Fruit fly (Drosophila melanogaster) whole organism, wandering third instar larva: ENCODE measurements around the gene Naxd.

Experiments
- Dfd ChIP-seq: fragments of >200 bp; optimal IDR thresholded peaks from 2 replicates; lab custom pipeline; 2017; ENCODE audit warnings: missing biosample characterization, missing genetic modification characterization
- Hr83 ChIP-seq: fragments of 200-300 bp; sonication (Bioruptor generic); optimal IDR thresholded peaks from 2 replicates; lab custom pipeline; 2016; ENCODE audit warnings: missing biosample characterization, mild to moderate bottlenecking, missing genetic modification characterization, moderate library complexity; ENCODE audit not compliant: poor library complexity, severe bottlenecking
- sv ChIP-seq: fragments of 200-800 bp; sonication (Bioruptor generic); optimal IDR thresholded peaks from 3 replicates; lab custom pipeline; 2016; ENCODE audit warnings: missing biosample characterization, missing genetic modification characterization

DNA sequence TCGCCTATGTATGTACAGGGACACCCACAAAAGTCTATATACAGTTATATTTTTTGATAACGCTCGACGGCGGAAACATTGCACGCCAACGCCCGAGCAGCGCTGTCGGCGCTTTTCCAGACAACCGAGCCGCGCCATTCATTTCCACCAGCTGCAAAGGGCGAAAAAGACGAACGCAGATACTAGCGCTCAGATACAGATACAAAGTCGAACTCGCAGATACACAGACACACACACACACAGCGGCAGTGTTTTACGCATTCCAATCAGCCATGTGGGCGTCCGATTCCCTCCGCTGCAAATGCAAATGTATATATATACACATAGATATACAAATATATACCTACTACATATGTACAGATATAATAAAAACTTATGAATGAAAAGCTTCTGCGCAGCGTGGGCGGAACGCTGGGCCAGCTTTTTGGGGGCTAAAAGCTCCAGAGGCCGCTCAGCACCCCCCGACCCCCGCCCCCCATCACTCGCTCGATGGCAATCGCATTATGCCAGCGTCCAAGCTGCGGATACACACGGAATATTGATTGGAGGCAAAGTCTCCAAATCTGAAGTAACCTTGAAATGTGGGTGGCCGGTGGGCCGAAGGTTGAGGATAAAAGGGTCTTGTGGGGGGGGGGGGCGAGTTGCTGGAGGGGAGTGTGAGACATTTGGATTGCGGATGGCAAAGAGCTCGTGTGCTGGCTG, 5.9 kb downstream of the Naxd start:
- TF ChIP-seq Dfd (GFP tag; lab: Kevin White, UChicago) (peak; percentile 61), Hr83 (GFP tag; lab: Kevin White, UChicago) (no peak), sv (GFP tag; lab: Kevin White, UChicago) (no peak)
